ENCODE assay signal across 1 fruit fly cellular context in the genomic region with DNA sequence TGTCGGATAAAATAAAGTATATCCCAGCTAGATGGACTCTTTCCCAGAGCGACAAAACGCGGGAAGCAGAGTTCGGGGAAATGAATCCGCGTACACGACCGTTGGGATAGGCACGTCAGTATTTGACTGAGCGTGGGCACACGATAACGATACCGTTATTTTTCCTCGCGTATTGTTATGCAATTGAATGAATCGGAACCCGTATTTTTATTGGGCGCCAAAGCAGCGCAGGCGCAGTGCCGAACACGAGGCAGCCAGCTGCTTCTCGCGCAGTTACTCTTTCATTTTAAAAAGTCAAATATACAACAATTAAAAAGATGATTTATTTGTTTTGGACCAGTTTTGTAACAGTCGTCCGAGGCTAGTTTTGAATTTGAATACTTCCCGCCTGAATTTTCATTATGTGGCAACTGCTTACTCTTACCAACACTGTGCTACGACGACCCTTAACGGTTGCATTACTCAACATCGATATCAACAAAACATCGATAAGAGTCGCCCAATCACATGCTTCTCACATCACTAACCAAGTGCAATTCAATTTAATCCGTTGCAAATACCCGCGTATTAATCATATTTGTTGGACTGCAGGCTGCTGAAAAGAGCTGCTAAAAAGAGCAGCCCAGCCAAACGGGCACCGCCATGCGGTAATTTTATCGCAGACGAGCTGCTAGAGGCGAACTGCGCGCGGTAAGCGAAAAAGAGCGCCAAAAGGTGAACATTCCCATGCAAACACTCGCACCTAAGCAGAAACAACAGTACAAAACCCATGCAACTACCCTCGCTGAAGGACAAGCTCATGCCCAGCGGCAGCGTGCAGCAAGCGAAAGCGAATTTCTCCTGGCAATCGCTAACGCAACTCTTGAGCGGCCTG.
TF ChIP-seq lines count a peak whose summit lies in the region.

Gene CG33203 (minus strand): TSS at position 151 of the 874 bp plus-strand sequence.
Gene Doa (plus strand): TSS at position 515 of the 874 bp plus-strand sequence.

TF ChIP-seq in whole organism, embryonic, 481 proteins besides CTCF, POLR2A, EP300 and RAD21 (continued from another document and continues in another):
- no peak for TF ChIP-seq NC2α (GFP tag; optimal IDR thresholded peaks at IDR 0.05; lab: Kevin White, UChicago)
- TF ChIP-seq dmrt11E (tag; optimal IDR thresholded peaks at IDR 0.05; lab: Kevin White, UChicago) = peak; percentile 23
- peak; percentile 46 for TF ChIP-seq tna (GFP tag; IDR thresholded peaks at IDR 0.05; lab: Robert Waterston, UW; ENCODE audit: partially characterized antibody)
- peak; percentile 32 for TF ChIP-seq oc (tag; optimal IDR thresholded peaks at IDR 0.05; lab: Kevin White, UChicago)
- TF ChIP-seq CrebB (tag; optimal IDR thresholded peaks at IDR 0.05; lab: Kevin White, UChicago) = peak; percentile 15
- no peak for TF ChIP-seq gce (GFP tag; IDR thresholded peaks at IDR 0.05; lab: Robert Waterston, UW)
- peak; percentile 83 for TF ChIP-seq bbx (GFP tag; IDR thresholded peaks at IDR 0.05; lab: Robert Waterston, UW; ENCODE audit: partially characterized antibody)
- no peak for TF ChIP-seq CG15696 (tag; optimal IDR thresholded peaks at IDR 0.05; lab: Kevin White, UChicago)
- peak; percentile 54 for TF ChIP-seq Ptx1 (GFP tag; IDR thresholded peaks at IDR 0.05; lab: Robert Waterston, UW)
- no peak for TF ChIP-seq pita (GFP tag; optimal IDR thresholded peaks at IDR 0.05; lab: Kevin White, UChicago)
- no peak for TF ChIP-seq CG2889 (GFP tag; IDR thresholded peaks at IDR 0.05; lab: Robert Waterston, UW)
- TF ChIP-seq al (GFP tag; IDR thresholded peaks at IDR 0.05; lab: Robert Waterston, UW) = 0 out of 2 replicates have a peak, but pooled peaks have one; percentile 22
- TF ChIP-seq Neu2 (GFP tag; optimal IDR thresholded peaks at IDR 0.05; lab: Kevin White, UChicago; ENCODE audit: borderline replicate concordance) = no peak
- TF ChIP-seq CG2116 (GFP tag; optimal IDR thresholded peaks at IDR 0.05; lab: Kevin White, UChicago) = peak; percentile 100
- TF ChIP-seq mam (GFP tag; optimal IDR thresholded peaks at IDR 0.05; lab: Kevin White, UChicago) = peak; percentile 76
- no peak for TF ChIP-seq Max (GFP tag; optimal IDR thresholded peaks at IDR 0.05; lab: Kevin White, UChicago)
- TF ChIP-seq CG7786 (GFP tag; optimal IDR thresholded peaks at IDR 0.05; lab: Kevin White, UChicago) = peak; percentile 49
- TF ChIP-seq CG42726 (GFP tag; IDR thresholded peaks at IDR 0.05; lab: Robert Waterston, UW; ENCODE audit: partially characterized antibody) = peak; percentile 85
- TF ChIP-seq sqz (GFP tag; optimal IDR thresholded peaks at IDR 0.05; lab: Kevin White, UChicago) = no peak
- no peak for TF ChIP-seq CG14667 (GFP tag; IDR thresholded peaks at IDR 0.05; lab: Robert Waterston, UW)
- peak; percentile 71 for TF ChIP-seq Rfx (GFP tag; IDR thresholded peaks at IDR 0.05; lab: Robert Waterston, UW)
- no peak for TF ChIP-seq CG5953 (GFP tag; IDR thresholded peaks at IDR 0.05; lab: Robert Waterston, UW)
- TF ChIP-seq CG11398 (GFP tag; optimal IDR thresholded peaks at IDR 0.05; lab: Kevin White, UChicago) = peak; percentile 32
- peak; percentile 67 for TF ChIP-seq CG16863 (GFP tag; optimal IDR thresholded peaks at IDR 0.05; lab: Kevin White, UChicago)
- TF ChIP-seq Hmr (GFP tag; optimal IDR thresholded peaks at IDR 0.05; lab: Kevin White, UChicago) = peak; percentile 66
- no peak for TF ChIP-seq CG2202 (tag; optimal IDR thresholded peaks at IDR 0.05; lab: Kevin White, UChicago)
- no peak for TF ChIP-seq Hr78 (GFP tag; optimal IDR thresholded peaks at IDR 0.05; lab: Kevin White, UChicago)
- peak; percentile 57 for TF ChIP-seq CG30403 (GFP tag; optimal IDR thresholded peaks at IDR 0.05; lab: Kevin White, UChicago)
- TF ChIP-seq trh (GFP tag; optimal IDR thresholded peaks at IDR 0.05; lab: Kevin White, UChicago) = no peak
- no peak for TF ChIP-seq CG15011 (GFP tag; optimal IDR thresholded peaks at IDR 0.05; lab: Kevin White, UChicago)
- no peak for TF ChIP-seq Fer1 (GFP tag; optimal IDR thresholded peaks at IDR 0.05; lab: Kevin White, UChicago)
- TF ChIP-seq Doc2 (GFP tag; IDR thresholded peaks at IDR 0.05; lab: Robert Waterston, UW) = no peak
- peak; percentile 2 for TF ChIP-seq CG12942 (GFP tag; optimal IDR thresholded peaks at IDR 0.05; lab: Kevin White, UChicago)
- TF ChIP-seq CG3163 (GFP tag; optimal IDR thresholded peaks at IDR 0.05; lab: Kevin White, UChicago) = peak; percentile 26
- peak; percentile 58 for TF ChIP-seq CG2129 (GFP tag; IDR thresholded peaks at IDR 0.05; lab: Robert Waterston, UW; ENCODE audit: partially characterized antibody)
- peak; percentile 12 for TF ChIP-seq CG8944 (GFP tag; optimal IDR thresholded peaks at IDR 0.05; lab: Kevin White, UChicago)
- TF ChIP-seq z (GFP tag; IDR thresholded peaks at IDR 0.05; lab: Robert Waterston, UW) = no peak
- no peak for TF ChIP-seq NK7.1 (GFP tag; optimal IDR thresholded peaks at IDR 0.05; lab: Kevin White, UChicago)
- TF ChIP-seq HLH3B (GFP tag; IDR thresholded peaks at IDR 0.05; lab: Robert Waterston, UW) = no peak
- TF ChIP-seq wor (GFP tag; IDR thresholded peaks at IDR 0.05; lab: Robert Waterston, UW) = no peak
- no peak for TF ChIP-seq Ssrp (tag; optimal IDR thresholded peaks at IDR 0.05; lab: Kevin White, UChicago)
- TF ChIP-seq so (GFP tag; IDR thresholded peaks at IDR 0.05; lab: Robert Waterston, UW) = no peak
- TF ChIP-seq CG17328 (GFP tag; IDR thresholded peaks at IDR 0.05; lab: Robert Waterston, UW) = no peak
- TF ChIP-seq CG17829 (tag; optimal IDR thresholded peaks at IDR 0.05; lab: Kevin White, UChicago) = peak; percentile 46
- TF ChIP-seq Dref (GFP tag; IDR thresholded peaks at IDR 0.05; lab: Robert Waterston, UW) = peak; percentile 96
- peak; percentile 9 for TF ChIP-seq tin (GFP tag; optimal IDR thresholded peaks at IDR 0.05; lab: Kevin White, UChicago)
- no peak for TF ChIP-seq luna (GFP tag; optimal IDR thresholded peaks at IDR 0.05; lab: Kevin White, UChicago)
- peak; percentile 40 for TF ChIP-seq Hr3 (GFP tag; optimal IDR thresholded peaks at IDR 0.05; lab: Kevin White, UChicago)
- no peak for TF ChIP-seq Gsc (GFP tag; IDR thresholded peaks at IDR 0.05; lab: Robert Waterston, UW)
- peak; percentile 76 for TF ChIP-seq wek (GFP tag; optimal IDR thresholded peaks at IDR 0.05; lab: Kevin White, UChicago)
- TF ChIP-seq PHDP (tag; optimal IDR thresholded peaks at IDR 0.05; lab: Kevin White, UChicago) = peak; percentile 24
- TF ChIP-seq CG14441 (GFP tag; IDR thresholded peaks at IDR 0.05; lab: Robert Waterston, UW) = peak; percentile 44; the same call in 1 of the 2 replicates
- no peak for TF ChIP-seq CG11085 (GFP tag; IDR thresholded peaks at IDR 0.05; lab: Robert Waterston, UW)
- no peak for TF ChIP-seq cato (GFP tag; optimal IDR thresholded peaks at IDR 0.05; lab: Kevin White, UChicago; ENCODE audit: borderline replicate concordance)
- TF ChIP-seq sug (tag; optimal IDR thresholded peaks at IDR 0.05; lab: Kevin White, UChicago) = peak; percentile 32
- TF ChIP-seq CG33213 (GFP tag; optimal IDR thresholded peaks at IDR 0.05; lab: Kevin White, UChicago) = peak; percentile 73
- no peak for TF ChIP-seq CG10147 (GFP tag; optimal IDR thresholded peaks at IDR 0.05; lab: Kevin White, UChicago)
- no peak for TF ChIP-seq tup (GFP tag; optimal IDR thresholded peaks at IDR 0.05; lab: Kevin White, UChicago)
- TF ChIP-seq aop (GFP tag; IDR thresholded peaks at IDR 0.05; lab: Robert Waterston, UW) = no peak
- peak; percentile 78 for TF ChIP-seq Antp (GFP tag; optimal IDR thresholded peaks at IDR 0.05; lab: Kevin White, UChicago)
- no peak for TF ChIP-seq CG8765 (GFP tag; IDR thresholded peaks at IDR 0.05; lab: Robert Waterston, UW)
- no peak for TF ChIP-seq CG12219 (GFP tag; optimal IDR thresholded peaks at IDR 0.05; lab: Kevin White, UChicago)
- TF ChIP-seq peb (GFP tag; IDR thresholded peaks at IDR 0.05; lab: Robert Waterston, UW) = no peak
- TF ChIP-seq CG4404 (GFP tag; IDR thresholded peaks at IDR 0.05; lab: Robert Waterston, UW) = no peak; the same call in 1 of the 2 replicates
- peak; percentile 14 for TF ChIP-seq HHEX (GFP tag; optimal IDR thresholded peaks at IDR 0.05; lab: Kevin White, UChicago)
- no peak for TF ChIP-seq TFAM (GFP tag; optimal IDR thresholded peaks at IDR 0.05; lab: Kevin White, UChicago)
- TF ChIP-seq ERR (GFP tag; optimal IDR thresholded peaks at IDR 0.05; lab: Kevin White, UChicago) = no peak
- no peak for TF ChIP-seq cwo (GFP tag; optimal IDR thresholded peaks at IDR 0.05; lab: Kevin White, UChicago)
- no peak for TF ChIP-seq CG6765 (GFP tag; optimal IDR thresholded peaks at IDR 0.05; lab: Kevin White, UChicago)
- TF ChIP-seq CG34376 (GFP tag; optimal IDR thresholded peaks at IDR 0.05; lab: Kevin White, UChicago) = no peak
- TF ChIP-seq CG2120 (GFP tag; optimal IDR thresholded peaks at IDR 0.05; lab: Kevin White, UChicago) = peak; percentile 77
- no peak for TF ChIP-seq yki (optimal IDR thresholded peaks at IDR 0.05; lab: Kevin White, UChicago)
- no peak for TF ChIP-seq CG8281 (tag; optimal IDR thresholded peaks at IDR 0.05; lab: Kevin White, UChicago)
- TF ChIP-seq ato (GFP tag; IDR thresholded peaks at IDR 0.05; lab: Robert Waterston, UW; ENCODE audit: partially characterized antibody) = 0 out of 2 replicates have a peak, but pooled peaks have one; percentile 37
- TF ChIP-seq Adf1 (GFP tag; IDR thresholded peaks at IDR 0.05; lab: Robert Waterston, UW) = no peak
- peak; percentile 2 for TF ChIP-seq kay (GFP tag; optimal IDR thresholded peaks at IDR 0.05; lab: Kevin White, UChicago)
- peak; percentile 86 for TF ChIP-seq CG9932 (GFP tag; IDR thresholded peaks at IDR 0.05; lab: Robert Waterston, UW)
- peak; percentile 32; the same call in 2 of the 3 replicates for TF ChIP-seq row (GFP tag; IDR thresholded peaks at IDR 0.05; lab: Robert Waterston, UW)
- peak; percentile 26 for TF ChIP-seq pho (GFP tag; optimal IDR thresholded peaks at IDR 0.05; lab: Kevin White, UChicago)
- TF ChIP-seq CG3065 (GFP tag; optimal IDR thresholded peaks at IDR 0.05; lab: Kevin White, UChicago) = no peak
- peak; percentile 90 for TF ChIP-seq CG13287 (GFP tag; IDR thresholded peaks at IDR 0.05; lab: Robert Waterston, UW; ENCODE audit: partially characterized antibody)
- peak; percentile 6 for TF ChIP-seq CG7839 (tag; optimal IDR thresholded peaks at IDR 0.05; lab: Kevin White, UChicago)
- 0 out of 3 replicates have a peak, but pooled peaks have one; percentile 29 for TF ChIP-seq dysf (GFP tag; IDR thresholded peaks at IDR 0.05; lab: Robert Waterston, UW)
- TF ChIP-seq Xbp1 (GFP tag; optimal IDR thresholded peaks at IDR 0.05; lab: Kevin White, UChicago) = peak; percentile 42
- no peak for TF ChIP-seq CG11560 (tag; IDR thresholded peaks at IDR 0.05; lab: Robert Waterston, UW)
- no peak for TF ChIP-seq CG4707 (GFP tag; optimal IDR thresholded peaks at IDR 0.05; lab: Kevin White, UChicago)
- no peak for TF ChIP-seq ATbp (GFP tag; optimal IDR thresholded peaks at IDR 0.05; lab: Kevin White, UChicago)
- TF ChIP-seq CG3847 (GFP tag; IDR thresholded peaks at IDR 0.05; lab: Robert Waterston, UW) = peak; percentile 80
- no peak for TF ChIP-seq Spps (tag; optimal IDR thresholded peaks at IDR 0.05; lab: Kevin White, UChicago)
- no peak for TF ChIP-seq CG18262 (tag; optimal IDR thresholded peaks at IDR 0.05; lab: Kevin White, UChicago)
- TF ChIP-seq CG9797 (GFP tag; optimal IDR thresholded peaks at IDR 0.05; lab: Kevin White, UChicago) = peak; percentile 38
- TF ChIP-seq CG2678 (tag; optimal IDR thresholded peaks at IDR 0.05; lab: Kevin White, UChicago) = no peak
- TF ChIP-seq Tbp (GFP tag; optimal IDR thresholded peaks at IDR 0.05; lab: Kevin White, UChicago) = no peak
- no peak for TF ChIP-seq Elba2 (GFP tag; optimal IDR thresholded peaks at IDR 0.05; lab: Kevin White, UChicago)
- TF ChIP-seq jumu (GFP tag; optimal IDR thresholded peaks at IDR 0.05; lab: Kevin White, UChicago) = peak; percentile 72
- TF ChIP-seq tx (GFP tag; optimal IDR thresholded peaks at IDR 0.05; lab: Kevin White, UChicago) = peak; percentile 51
- peak in 1 of 2 experiments; percentile 21 for TF ChIP-seq insv (GFP tag; optimal IDR thresholded peaks at IDR 0.05; lab: Kevin White, UChicago)
- peak; percentile 56 for TF ChIP-seq CG9609 (GFP tag; optimal IDR thresholded peaks at IDR 0.05; lab: Kevin White, UChicago)
- peak; percentile 78 for TF ChIP-seq sob (GFP tag; IDR thresholded peaks at IDR 0.05; lab: Robert Waterston, UW)
- TF ChIP-seq CG10366 (GFP tag; IDR thresholded peaks at IDR 0.05; lab: Robert Waterston, UW) = peak; percentile 11; the same call in 1 of the 2 replicates
- TF ChIP-seq crol (GFP tag; IDR thresholded peaks at IDR 0.05; lab: Robert Waterston, UW) = no peak
- no peak for TF ChIP-seq ftz-f1 (GFP tag; optimal IDR thresholded peaks at IDR 0.05; lab: Kevin White, UChicago)
- TF ChIP-seq MBD-R2 (GFP tag; IDR thresholded peaks at IDR 0.05; lab: Robert Waterston, UW) = peak; percentile 59
- peak; percentile 67 for TF ChIP-seq HLH54F (GFP tag; optimal IDR thresholded peaks at IDR 0.05; lab: Kevin White, UChicago)
- no peak for TF ChIP-seq E2f1 (GFP tag; IDR thresholded peaks at IDR 0.05; lab: Robert Waterston, UW)
- TF ChIP-seq Mrtf (GFP tag; IDR thresholded peaks at IDR 0.05; lab: Robert Waterston, UW) = no peak
- TF ChIP-seq B-H2 (GFP tag; optimal IDR thresholded peaks at IDR 0.05; lab: Kevin White, UChicago) = peak; percentile 43
- TF ChIP-seq CG18011 (GFP tag; optimal IDR thresholded peaks at IDR 0.05; lab: Kevin White, UChicago) = peak; percentile 20
- TF ChIP-seq pan (optimal IDR thresholded peaks at IDR 0.05; lab: Kevin White, UChicago) = no peak
- no peak for TF ChIP-seq pan (GFP tag; optimal IDR thresholded peaks at IDR 0.05 in 1 of 2, IDR thresholded peaks at IDR 0.05 in 1 of 2)
- no peak for TF ChIP-seq pfk (GFP tag; optimal IDR thresholded peaks at IDR 0.05; lab: Kevin White, UChicago)
- no peak for TF ChIP-seq CG11456 (GFP tag; IDR thresholded peaks at IDR 0.05; lab: Robert Waterston, UW)
- TF ChIP-seq scrt (GFP tag; optimal IDR thresholded peaks at IDR 0.05; lab: Kevin White, UChicago) = no peak
- TF ChIP-seq CG4617 (GFP tag; optimal IDR thresholded peaks at IDR 0.05; lab: Kevin White, UChicago; ENCODE audit: borderline replicate concordance) = no peak
- TF ChIP-seq Bteb2 (GFP tag; optimal IDR thresholded peaks at IDR 0.05; lab: Kevin White, UChicago) = peak; percentile 26
- peak; percentile 99 for TF ChIP-seq E2f2 (GFP tag; IDR thresholded peaks at IDR 0.05; lab: Robert Waterston, UW)
- TF ChIP-seq sd (tag; optimal IDR thresholded peaks at IDR 0.05; lab: Kevin White, UChicago) = peak; percentile 19
- TF ChIP-seq CG17568 (GFP tag; optimal IDR thresholded peaks at IDR 0.05; lab: Kevin White, UChicago) = no peak
- no peak for TF ChIP-seq Oli (tag; optimal IDR thresholded peaks at IDR 0.05; lab: Kevin White, UChicago)
- TF ChIP-seq Sin3A (optimal IDR thresholded peaks at IDR 0.05; lab: Kevin White, UChicago) = peak; percentile 83
- TF ChIP-seq CG31441 (GFP tag; IDR thresholded peaks at IDR 0.05; lab: Robert Waterston, UW) = 0 out of 2 replicates have a peak, but pooled peaks have one; percentile 7
